Worm (Caenorhabditis elegans): ENCODE measurements around the gene scd-2.
A peak's percentile ranks its signal among the peaks of the same experiment; 100 is the strongest.

scd-2 gene

DNA sequence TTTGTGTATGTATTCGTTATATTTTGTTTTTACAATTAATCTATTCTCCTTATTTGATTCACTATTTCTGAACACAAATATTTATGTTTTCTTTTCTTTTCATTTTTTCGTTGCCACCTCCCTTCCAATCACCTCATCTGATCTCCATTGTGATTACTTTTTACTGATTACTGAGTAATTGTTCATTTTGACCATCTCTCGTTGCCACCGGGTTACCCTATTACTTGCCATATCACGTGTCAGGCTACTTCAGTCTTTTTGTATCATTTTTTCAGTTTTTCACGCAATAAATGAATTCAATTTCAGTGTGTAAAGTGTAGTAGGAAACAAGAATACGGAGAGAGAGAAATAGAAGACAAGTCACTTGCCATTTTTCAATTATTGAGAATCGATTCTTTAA is 19.0 kb downstream of the scd-2 start, which contains the start of gene T10H9.8:
T10H9.8 (plus strand) TSS at position 301 of the 400 bp plus-strand sequence.
- TF ChIP-seq pha-4 (tag; optimal IDR thresholded peaks at IDR 0.05) (no peak), zip-5 (tag; optimal IDR thresholded peaks at IDR 0.05) (no peak)

- no peak for TF ChIP-seq pha-2 (tag; optimal IDR thresholded peaks at IDR 0.05)
- no peak for TF ChIP-seq pat-9 (tag; optimal IDR thresholded peaks at IDR 0.05)
- TF ChIP-seq unc-3 (GFP tag; conservative IDR thresholded peaks at IDR 0.05) = no peak
- no peak for TF ChIP-seq unc-3 (tag; optimal IDR thresholded peaks at IDR 0.05)
- TF ChIP-seq rnt-1 (tag; optimal IDR thresholded peaks at IDR 0.05) = no peak
- TF ChIP-seq zip-5 (tag; optimal IDR thresholded peaks at IDR 0.05) = no peak
- TF ChIP-seq C38D4.7 (GFP tag; optimal IDR thresholded peaks at IDR 0.05) = no peak
Measured at ce11 chrV:6655174-6655573, 22.1 kb downstream of the scd-2 start, which contains the start of gene syx-18. TSS of gene syx-18 (minus strand) at chrV:6655449.

ce11 chrV:6656451-6657115 is 23.6 kb downstream of the scd-2 start, which contains the start of gene snb-1:
TSS of gene snb-1 (minus strand) at chrV:6656501.
- peak; percentile 46 for TF ChIP-seq dve-1 (tag; optimal IDR thresholded peaks at IDR 0.05)
- TF ChIP-seq fax-1 (tag; optimal IDR thresholded peaks at IDR 0.05) = no peak
- peak; percentile 33 for TF ChIP-seq hlh-30 (tag; optimal IDR thresholded peaks at IDR 0.05; ENCODE audit: insufficient read depth)
- no peak for TF ChIP-seq ref-2 (tag; optimal IDR thresholded peaks at IDR 0.05)
- no peak for TF ChIP-seq che-1 (tag; optimal IDR thresholded peaks at IDR 0.05)
- no peak for TF ChIP-seq gmeb-2 (tag; optimal IDR thresholded peaks at IDR 0.05)
- no peak for TF ChIP-seq ahr-1 (tag; optimal IDR thresholded peaks at IDR 0.05)
- TF ChIP-seq ceh-24 (tag; optimal IDR thresholded peaks at IDR 0.05) = no peak
- TF ChIP-seq unc-3 (GFP tag; conservative IDR thresholded peaks at IDR 0.05) = no peak
- no peak for TF ChIP-seq unc-3 (tag; optimal IDR thresholded peaks at IDR 0.05)
- TF ChIP-seq nfya-1 (tag; optimal IDR thresholded peaks at IDR 0.05) = peak; percentile 22
- TF ChIP-seq ceh-31 (tag; optimal IDR thresholded peaks at IDR 0.05) = peak; percentile 35
- peak; percentile 72 for TF ChIP-seq unc-55 (GFP tag; optimal IDR thresholded peaks at IDR 0.05)
- peak; percentile 46 for TF ChIP-seq ceh-48 (tag; optimal IDR thresholded peaks at IDR 0.05)

DNA sequence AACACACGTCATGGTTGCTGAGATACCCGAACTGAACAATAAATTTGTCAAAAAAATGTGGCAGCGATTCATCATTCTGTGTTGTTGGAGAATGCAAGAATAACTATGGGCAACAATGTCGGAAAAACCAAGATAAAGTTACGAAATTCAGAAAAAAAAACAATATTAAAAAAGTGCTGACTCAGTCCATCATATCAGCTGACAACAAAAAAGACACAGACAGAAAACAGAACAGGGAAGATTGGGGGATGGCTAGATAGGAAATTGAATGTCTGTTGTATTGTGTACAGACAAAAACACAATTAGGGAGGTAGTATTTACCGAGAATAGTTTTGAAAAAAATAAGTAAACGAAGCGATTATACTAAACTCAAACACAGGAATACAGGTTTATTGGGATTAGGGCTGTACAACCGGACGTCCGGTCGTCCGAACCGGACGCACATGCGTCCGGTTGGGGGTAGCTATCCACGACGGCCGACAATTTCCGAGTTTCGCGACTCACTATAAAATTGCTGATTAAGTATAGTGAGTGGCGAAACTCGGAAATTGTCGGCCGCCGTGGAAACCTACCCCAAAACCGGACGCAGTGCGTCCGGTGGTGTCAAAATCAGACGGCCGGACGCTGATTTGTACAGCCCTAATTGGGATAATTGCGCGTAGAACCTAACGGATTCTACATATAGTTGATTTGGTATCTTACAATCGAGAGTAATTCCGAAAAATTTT is 24.7 kb downstream of the scd-2 start:
- TF ChIP-seq mec-3 (tag; optimal IDR thresholded peaks at IDR 0.05; ENCODE audit: borderline replicate concordance) = no peak
- TF ChIP-seq odd-2 (tag; optimal IDR thresholded peaks at IDR 0.05) = no peak
- TF ChIP-seq ref-2 (tag; optimal IDR thresholded peaks at IDR 0.05) = no peak
- no peak for TF ChIP-seq che-1 (tag; optimal IDR thresholded peaks at IDR 0.05)
- TF ChIP-seq sdc-2 (tag; optimal IDR thresholded peaks at IDR 0.05) = no peak
- no peak for TF ChIP-seq C08G9.2 (tag; optimal IDR thresholded peaks at IDR 0.05)
- TF ChIP-seq madf-2 (tag; optimal IDR thresholded peaks at IDR 0.05) = no peak
- no peak for TF ChIP-seq pag-3 (tag; optimal IDR thresholded peaks at IDR 0.05; ENCODE audit: borderline replicate concordance)
- TF ChIP-seq pax-1 (tag; optimal IDR thresholded peaks at IDR 0.05) = no peak
- no peak for TF ChIP-seq unc-86 (tag; optimal IDR thresholded peaks at IDR 0.05)
- no peak for TF ChIP-seq ceh-22 (tag; optimal IDR thresholded peaks at IDR 0.05)
- TF ChIP-seq pqm-1 (tag; optimal IDR thresholded peaks at IDR 0.05) = no peak
- no peak for TF ChIP-seq rnt-1 (tag; optimal IDR thresholded peaks at IDR 0.05)
- TF ChIP-seq ceh-24 (tag; optimal IDR thresholded peaks at IDR 0.05) = no peak
- TF ChIP-seq unc-3 (GFP tag; conservative IDR thresholded peaks at IDR 0.05) = no peak
- TF ChIP-seq unc-3 (tag; optimal IDR thresholded peaks at IDR 0.05) = no peak
- TF ChIP-seq ahr-1 (tag; optimal IDR thresholded peaks at IDR 0.05) = no peak
- no peak for TF ChIP-seq elt-4 (tag; optimal IDR thresholded peaks at IDR 0.05)
- TF ChIP-seq tbx-7 (tag; optimal IDR thresholded peaks at IDR 0.05) = no peak
- TF ChIP-seq C38D4.7 (GFP tag; optimal IDR thresholded peaks at IDR 0.05) = no peak

ce11 chrV:6658765-6659164 is 25.7 kb downstream of the scd-2 start:
- no peak for TF ChIP-seq ama-1 (optimal IDR thresholded peaks at IDR 0.05)
- no peak for TF ChIP-seq F13H6.1 (tag; optimal IDR thresholded peaks at IDR 0.05)
- no peak for TF ChIP-seq pqm-1 (tag; optimal IDR thresholded peaks at IDR 0.05)
- peak; percentile 62 for TF ChIP-seq ceh-31 (tag; optimal IDR thresholded peaks at IDR 0.05)
- no peak for TF ChIP-seq ceh-24 (tag; optimal IDR thresholded peaks at IDR 0.05)
- no peak for TF ChIP-seq mec-3 (tag; optimal IDR thresholded peaks at IDR 0.05; ENCODE audit: borderline replicate concordance)
- no peak for TF ChIP-seq pha-4 (tag; optimal IDR thresholded peaks at IDR 0.05)
- peak; percentile 22 for TF ChIP-seq sdc-2 (tag; optimal IDR thresholded peaks at IDR 0.05)
- no peak for TF ChIP-seq sox-2 (GFP tag; IDR thresholded peaks at IDR 0.05)
- no peak for TF ChIP-seq pat-9 (tag; optimal IDR thresholded peaks at IDR 0.05)
- no peak for TF ChIP-seq odd-2 (tag; optimal IDR thresholded peaks at IDR 0.05)
- TF ChIP-seq hlh-13 (GFP tag; optimal IDR thresholded peaks at IDR 0.05) = no peak
- no peak for TF ChIP-seq nhr-232 (tag; optimal IDR thresholded peaks at IDR 0.05)
- peak; percentile 42 for TF ChIP-seq ceh-34 (tag; optimal IDR thresholded peaks at IDR 0.05)
- no peak for TF ChIP-seq nhr-11 (tag; optimal IDR thresholded peaks at IDR 0.05)
- TF ChIP-seq ceh-19 (GFP tag; optimal IDR thresholded peaks at IDR 0.05) = no peak
- no peak for TF ChIP-seq hlh-15 (tag; optimal IDR thresholded peaks at IDR 0.05)
- no peak for TF ChIP-seq ceh-22 (tag; optimal IDR thresholded peaks at IDR 0.05)
- TF ChIP-seq ceh-9 (tag; optimal IDR thresholded peaks at IDR 0.05) = no peak
